Fruit fly (Drosophila melanogaster): ENCODE data around the gene CG11594.
A peak's percentile ranks its signal among the peaks of the same experiment; 100 is the strongest.

CG11594 gene

dm6 chr3L:4010122-4010521 lies 15.7 kb downstream of the CG11594 start (continued):
- TF ChIP-seq Eip74EF (GFP tag; optimal IDR thresholded peaks at IDR 0.05) (peak in 1 of 2 experiments; percentile 2), HmgD (GFP tag; optimal IDR thresholded peaks at IDR 0.05) (no peak), unc-4 (GFP tag; IDR thresholded peaks at IDR 0.05; ENCODE audit: partially characterized antibody) (no peak), org-1 (GFP tag; optimal IDR thresholded peaks at IDR 0.05) (peak; percentile 20), CG17328 (GFP tag; IDR thresholded peaks at IDR 0.05) (no peak), CG15601 (tag; optimal IDR thresholded peaks at IDR 0.05) (no peak), Adf1 (GFP tag; IDR thresholded peaks at IDR 0.05) (no peak), Chrac-16 (GFP tag; optimal IDR thresholded peaks at IDR 0.05) (no peak), cwo (GFP tag; optimal IDR thresholded peaks at IDR 0.05) (peak; percentile 32), CHES-1-like (GFP tag; optimal IDR thresholded peaks at IDR 0.05) (no peak), CG14667 (GFP tag; IDR thresholded peaks at IDR 0.05) (no peak), twi (tag; optimal IDR thresholded peaks at IDR 0.05) (no peak), Max (GFP tag; optimal IDR thresholded peaks at IDR 0.05) (no peak), CG2875 (GFP tag; optimal IDR thresholded peaks at IDR 0.05) (no peak), CG15479 (GFP tag; optimal IDR thresholded peaks at IDR 0.05) (no peak), Aef1 (GFP tag; IDR thresholded peaks at IDR 0.05) (no peak), CG10462 (GFP tag; optimal IDR thresholded peaks at IDR 0.05) (no peak), ERR (GFP tag; optimal IDR thresholded peaks at IDR 0.05) (no peak), CG16779 (GFP tag; IDR thresholded peaks at IDR 0.05) (no peak), stwl (tag; optimal IDR thresholded peaks at IDR 0.05) (no peak), dmrt11E (tag; optimal IDR thresholded peaks at IDR 0.05) (no peak), CG16863 (GFP tag; optimal IDR thresholded peaks at IDR 0.05) (no peak), CG9932 (GFP tag; IDR thresholded peaks at IDR 0.05) (no peak), Nf-YA (GFP tag; IDR thresholded peaks at IDR 0.05) (no peak), CG10959 (GFP tag; IDR thresholded peaks at IDR 0.05) (no peak), vvl (GFP tag; IDR thresholded peaks at IDR 0.05) (no peak), fru (optimal IDR thresholded peaks at IDR 0.05) (no peak), Hr39 (optimal IDR thresholded peaks at IDR 0.05) (no peak), gro (GFP tag; optimal IDR thresholded peaks at IDR 0.05) (no peak), lov (optimal IDR thresholded peaks at IDR 0.05) (no peak), lov (GFP tag; IDR thresholded peaks at IDR 0.05) (no peak), run (tag; optimal IDR thresholded peaks at IDR 0.05) (no peak), Rx (GFP tag; IDR thresholded peaks at IDR 0.05) (no peak), CG11504 (tag; optimal IDR thresholded peaks at IDR 0.05) (peak; percentile 59), pzg (GFP tag; optimal IDR thresholded peaks at IDR 0.05) (no peak), CG33213 (GFP tag; optimal IDR thresholded peaks at IDR 0.05) (no peak), Fer1 (GFP tag; optimal IDR thresholded peaks at IDR 0.05) (peak; percentile 38), nmo (GFP tag; optimal IDR thresholded peaks at IDR 0.05) (peak; percentile 12), CG8478 (optimal IDR thresholded peaks at IDR 0.05) (no peak), grau (tag; optimal IDR thresholded peaks at IDR 0.05) (peak; percentile 38), Gsc (GFP tag; IDR thresholded peaks at IDR 0.05) (no peak), ems (GFP tag; optimal IDR thresholded peaks at IDR 0.05) (no peak), CTCF (GFP tag; optimal IDR thresholded peaks at IDR 0.05) (no peak), Abd-B (GFP tag; optimal IDR thresholded peaks at IDR 0.05) (no peak), Ptx1 (GFP tag; IDR thresholded peaks at IDR 0.05) (no peak), CG16813 (GFP tag; IDR thresholded peaks at IDR 0.05; ENCODE audit: partially characterized antibody) (no peak), B-H1 (GFP tag; IDR thresholded peaks at IDR 0.05) (no peak), sna (GFP tag; IDR thresholded peaks at IDR 0.05; ENCODE audit: partially characterized antibody) (no peak), fd96Cb (tag; optimal IDR thresholded peaks at IDR 0.05) (peak; percentile 13), CG18476 (GFP tag; optimal IDR thresholded peaks at IDR 0.05) (peak; percentile 6), Asciz (GFP tag; optimal IDR thresholded peaks at IDR 0.05) (peak; percentile 17), PHDP (tag; optimal IDR thresholded peaks at IDR 0.05) (peak; percentile 11), bigmax (GFP tag; optimal IDR thresholded peaks at IDR 0.05) (no peak), sens (GFP tag) (no peak)

All from whole organism, embryonic.